Worm (Caenorhabditis elegans) whole organism, L4 larva: ENCODE measurements around the gene fbxc-53.

Experiments
- F49E8.2 ChIP-seq: sonication (generic microtip); optimal IDR thresholded peaks from 2 replicates; lab custom pipeline; 2016; ENCODE audit warnings: missing compliant biosample characterization, mild to moderate bottlenecking, missing genetic modification characterization, borderline replicate concordance
- aly-2 ChIP-seq: sonication (generic microtip); optimal IDR thresholded peaks from 2 replicates; lab custom pipeline; 2018; ENCODE audit warnings: missing biosample characterization, missing genetic modification characterization
- ama-1 ChIP-seq: fragments of 150-350 bp; optimal IDR thresholded peaks from 2 replicates; lab custom pipeline; 2014; ENCODE audit warnings: inconsistent platforms, mixed read lengths
- ceh-82 ChIP-seq: sonication (generic microtip); optimal IDR thresholded peaks from 2 replicates; lab custom pipeline; 2017; ENCODE audit warnings: missing biosample characterization, missing genetic modification characterization
- egl-27 ChIP-seq: sonication (generic microtip); optimal IDR thresholded peaks from 3 replicates; lab custom pipeline; 2017; ENCODE audit warnings: missing biosample characterization, missing genetic modification reagents, missing genetic modification characterization
- lin-13 ChIP-seq: fragments of 150-350 bp; optimal IDR thresholded peaks from 2 replicates; lab custom pipeline; 2014; ENCODE audit warnings: missing biosample characterization, missing genetic modification reagents, missing genetic modification characterization
- lin-29 ChIP-seq: fragments of 200-800 bp; sonication (Bioruptor generic); IDR thresholded peaks from 2 replicates; pipeline ENCODE4 v1.3.6; 2022; ENCODE audit warnings: missing genetic modification reagents, missing genetic modification characterization, missing compliant biosample characterization
- mxl-2 ChIP-seq: fragments of 200-800 bp; sonication (Bioruptor generic); conservative IDR thresholded peaks from 2 replicates; pipeline ENCODE4 v1.3.6; 2022; ENCODE audit warnings: missing genetic modification reagents, missing genetic modification characterization, missing compliant biosample characterization
- nhr-6 ChIP-seq: fragments of 150-350 bp; optimal IDR thresholded peaks from 2 replicates; lab custom pipeline; 2014; ENCODE audit warnings: missing biosample characterization, missing genetic modification characterization
- pqm-1 ChIP-seq: sonication (generic microtip); optimal IDR thresholded peaks from 2 replicates; lab custom pipeline; 2017; ENCODE audit warnings: missing biosample characterization, missing genetic modification characterization
- unc-39 ChIP-seq: sonication (generic microtip); optimal IDR thresholded peaks from 2 replicates; lab custom pipeline; 2017; ENCODE audit warnings: missing biosample characterization, missing genetic modification characterization

DNA sequence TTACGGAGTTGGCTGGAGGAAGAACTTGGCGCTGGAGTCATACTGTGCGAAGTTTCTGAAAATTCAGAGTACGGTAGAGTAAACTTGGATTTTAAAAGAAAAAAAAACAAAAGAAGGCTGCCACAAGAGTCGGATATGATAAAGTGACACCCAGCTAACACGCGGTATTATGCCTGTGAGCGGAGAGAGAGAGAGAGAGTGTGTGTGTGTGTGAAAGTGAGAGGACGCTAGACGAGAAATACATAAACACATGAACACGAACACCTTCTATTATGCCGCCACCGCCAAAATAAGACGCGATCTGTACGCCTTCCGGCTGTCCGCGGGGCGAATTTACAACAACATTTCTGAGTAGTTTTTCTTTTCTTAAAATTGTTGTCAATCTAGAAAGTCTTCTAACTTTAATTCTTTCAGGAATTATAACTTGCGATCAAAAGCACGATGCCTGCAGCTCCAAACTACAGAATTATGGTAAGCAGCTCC is 25.8 kb downstream of the fbxc-53 start, which contains the start of gene F12E12.6:
- TF ChIP-seq nhr-6 (no peak), ama-1 (lab: Kevin White, UChicago) (no peak), lin-29 (no peak), F49E8.2 (tag; lab: Kevin White, UChicago) (no peak), aly-2 (tag; lab: Kevin White, UChicago) (no peak), egl-27 (no peak), lin-13 (GFP tag; lab: Kevin White, UChicago) (no peak), pqm-1 (no peak), ceh-82 (tag; lab: Kevin White, UChicago) (no peak), unc-39 (no peak), mxl-2 (GFP tag; lab: Robert Waterston, UW) (no peak)
